Fruit fly (Drosophila melanogaster) whole organism, embryonic: ENCODE results near the gene PolG2.
A peak's percentile ranks its signal among the peaks of the same experiment; 100 is the strongest.

Experiments
- Ada2b ChIP-seq: fragments of 200-800 bp; sonication (Bioruptor generic); IDR thresholded peaks from 2 replicates; pipeline ENCODE4 v1.3.6; 2022; ENCODE audit warnings: missing biosample characterization, missing genetic modification characterization
- CG10979 ChIP-seq: fragments of 200-800 bp; sonication (Bioruptor generic); optimal IDR thresholded peaks from 2 replicates; lab custom pipeline; 2018; ENCODE audit warnings: missing biosample characterization, mild to moderate bottlenecking, missing genetic modification characterization, moderate library complexity
- CG11398 ChIP-seq: fragments of 200-800 bp; sonication (Bioruptor generic); optimal IDR thresholded peaks from 2 replicates; lab custom pipeline; 2016; ENCODE audit warnings: missing biosample characterization, missing genetic modification characterization
- CG11504 ChIP-seq: fragments of 200-800 bp; sonication (Bioruptor generic); optimal IDR thresholded peaks from 3 replicates; lab custom pipeline; 2019; ENCODE audit warnings: missing biosample characterization, mild to moderate bottlenecking, missing genetic modification characterization, moderate library complexity
- CG12391 ChIP-seq: fragments of 200-800 bp; sonication (Bioruptor generic); optimal IDR thresholded peaks from 3 replicates; lab custom pipeline; 2018; ENCODE audit warnings: missing biosample characterization, mild to moderate bottlenecking, missing genetic modification characterization, moderate library complexity
- CG14860 ChIP-seq: fragments of 200-800 bp; sonication (Bioruptor generic); IDR thresholded peaks from 3 replicates; pipeline ENCODE4 v1.3.6; 2022; ENCODE audit warnings: missing biosample characterization, missing genetic modification characterization; ENCODE audit not compliant: partially characterized antibody
- CG15073 ChIP-seq: fragments of 200-800 bp; sonication (Bioruptor generic); optimal IDR thresholded peaks from 2 replicates; lab custom pipeline; 2016; ENCODE audit warnings: missing biosample characterization, missing genetic modification characterization
- CG17186 ChIP-seq: fragments of 200-800 bp; sonication (Bioruptor generic); optimal IDR thresholded peaks from 3 replicates; lab custom pipeline; 2017; ENCODE audit warnings: missing biosample characterization, missing genetic modification reagents, missing genetic modification characterization
- CG1832 ChIP-seq: fragments of 200-800 bp; sonication (Bioruptor generic); optimal IDR thresholded peaks from 2 replicates; lab custom pipeline; 2017; ENCODE audit warnings: missing biosample characterization, mild to moderate bottlenecking, missing genetic modification characterization, inconsistent platforms
- CG2129 ChIP-seq: fragments of 200-800 bp; sonication (Bioruptor generic); IDR thresholded peaks from 2 replicates; pipeline ENCODE4 v1.3.6; 2022; ENCODE audit warnings: missing biosample characterization, missing genetic modification characterization; ENCODE audit not compliant: partially characterized antibody
- CG3065 ChIP-seq: fragments of 200-800 bp; sonication (Bioruptor generic); optimal IDR thresholded peaks from 2 replicates; lab custom pipeline; 2016; ENCODE audit warnings: missing biosample characterization, missing genetic modification characterization
- CG31388 ChIP-seq: fragments of 200-800 bp; sonication (Bioruptor generic); optimal IDR thresholded peaks from 2 replicates; lab custom pipeline; 2016; ENCODE audit warnings: missing biosample characterization, missing genetic modification characterization
- CG32772 ChIP-seq: fragments of 200-800 bp; sonication (Bioruptor generic); IDR thresholded peaks from 2 replicates; pipeline ENCODE4 v1.3.6; 2022; ENCODE audit warnings: missing biosample characterization, missing genetic modification characterization
- CG34376 ChIP-seq: fragments of 200-800 bp; sonication (Bioruptor generic); optimal IDR thresholded peaks from 2 replicates; lab custom pipeline; 2018; ENCODE audit warnings: missing biosample characterization, mild to moderate bottlenecking, missing genetic modification characterization
- CG4854 ChIP-seq: fragments of 200-800 bp; sonication (Bioruptor generic); optimal IDR thresholded peaks from 2 replicates; lab custom pipeline; 2016; ENCODE audit warnings: missing biosample characterization, missing genetic modification characterization, inconsistent platforms
- CG7745 ChIP-seq: fragments of 200-800 bp; sonication (Bioruptor generic); optimal IDR thresholded peaks from 2 replicates; lab custom pipeline; 2018; ENCODE audit warnings: missing biosample characterization, mild to moderate bottlenecking, missing genetic modification characterization, moderate library complexity
- CG8924 ChIP-seq: fragments of 200-800 bp; optimal IDR thresholded peaks from 3 replicates; lab custom pipeline; 2019; ENCODE audit warnings: missing biosample characterization, mild to moderate bottlenecking, missing genetic modification characterization, moderate library complexity
- CTCF ChIP-seq: fragments of 200-800 bp; sonication (Bioruptor generic); optimal IDR thresholded peaks from 2 replicates; lab custom pipeline; 2017; ENCODE audit warnings: missing biosample characterization, mild to moderate bottlenecking, missing genetic modification characterization, moderate library complexity
- Dek ChIP-seq: fragments of 200-800 bp; sonication (Bioruptor generic); optimal IDR thresholded peaks from 3 replicates; lab custom pipeline; 2019; ENCODE audit warnings: missing biosample characterization, mild to moderate bottlenecking, missing genetic modification characterization, moderate library complexity
- Dfd ChIP-seq, 2 experiments: fragments of >200 bp; optimal IDR thresholded peaks; 2 replicates each; lab custom pipeline; 2017; ENCODE audit warnings: missing biosample characterization in 2 of 2, missing genetic modification characterization in 2 of 2
- Doc3 ChIP-seq: fragments of 200-800 bp; sonication (Bioruptor generic); IDR thresholded peaks from 3 replicates; pipeline ENCODE4 v1.3.6; 2022; ENCODE audit warnings: missing biosample characterization, missing genetic modification characterization; ENCODE audit not compliant: partially characterized antibody
- HLH3B ChIP-seq: fragments of 200-800 bp; sonication (Bioruptor generic); IDR thresholded peaks from 2 replicates; pipeline ENCODE4 v1.3.6; 2022; ENCODE audit warnings: missing biosample characterization, missing genetic modification characterization
- HLH54F ChIP-seq: fragments of 200-800 bp; sonication (Bioruptor generic); optimal IDR thresholded peaks from 3 replicates; lab custom pipeline; 2016; ENCODE audit warnings: missing biosample characterization, missing genetic modification characterization
- Hmx ChIP-seq: fragments of 200-800 bp; sonication (Bioruptor generic); optimal IDR thresholded peaks from 2 replicates; lab custom pipeline; 2016; ENCODE audit warnings: missing biosample characterization, missing genetic modification characterization
- NFAT ChIP-seq: fragments of 200-800 bp; sonication (Bioruptor generic); IDR thresholded peaks from 2 replicates; pipeline ENCODE4 v1.3.6; 2022; ENCODE audit warnings: missing biosample characterization, missing genetic modification characterization
- Six4 ChIP-seq: fragments of 200-800 bp; sonication (Bioruptor generic); optimal IDR thresholded peaks from 2 replicates; lab custom pipeline; 2016; ENCODE audit warnings: missing biosample characterization, missing genetic modification characterization
- TFAM ChIP-seq: fragments of 200-800 bp; sonication (Bioruptor generic); optimal IDR thresholded peaks from 2 replicates; lab custom pipeline; 2017; ENCODE audit warnings: missing biosample characterization, missing genetic modification characterization, inconsistent platforms
- Taf1 ChIP-seq: fragments of 200-800 bp; sonication (Bioruptor generic); IDR thresholded peaks from 2 replicates; pipeline ENCODE4 v1.3.6; 2022; ENCODE audit warnings: missing biosample characterization, missing genetic modification characterization
- aop ChIP-seq: fragments of 200-800 bp; sonication (Bioruptor generic); IDR thresholded peaks from 2 replicates; pipeline ENCODE4 v1.3.6; 2022; ENCODE audit warnings: missing biosample characterization, missing genetic modification characterization
- ase ChIP-seq: fragments of 200-800 bp; sonication (Bioruptor generic); IDR thresholded peaks from 3 replicates; pipeline ENCODE4 v1.3.6; 2022; ENCODE audit warnings: missing biosample characterization, missing genetic modification characterization
- chn ChIP-seq: fragments of 200-800 bp; sonication (Bioruptor generic); optimal IDR thresholded peaks from 2 replicates; lab custom pipeline; 2016; ENCODE audit warnings: missing biosample characterization, missing genetic modification characterization
- crol ChIP-seq: fragments of 200-800 bp; sonication (Bioruptor generic); IDR thresholded peaks from 2 replicates; pipeline ENCODE4 v1.3.6; 2022; ENCODE audit warnings: missing biosample characterization, missing genetic modification characterization
- ems ChIP-seq: fragments of 200-800 bp; sonication (Bioruptor generic); optimal IDR thresholded peaks from 3 replicates; lab custom pipeline; 2016; ENCODE audit warnings: missing biosample characterization, missing genetic modification characterization
- ewg ChIP-seq: fragments of 200-800 bp; sonication (Bioruptor generic); optimal IDR thresholded peaks from 3 replicates; lab custom pipeline; 2017; ENCODE audit warnings: mild to moderate bottlenecking, missing biosample characterization, missing genetic modification reagents, missing genetic modification characterization
- exex ChIP-seq: fragments of 200-800 bp; sonication (Bioruptor generic); optimal IDR thresholded peaks from 4 replicates; lab custom pipeline; 2018; ENCODE audit warnings: missing biosample characterization, mild to moderate bottlenecking, missing genetic modification characterization, moderate library complexity
- fd102C ChIP-seq: fragments of 200-800 bp; sonication (Bioruptor generic); optimal IDR thresholded peaks from 2 replicates; lab custom pipeline; 2018; ENCODE audit warnings: missing biosample characterization, mild to moderate bottlenecking, missing genetic modification characterization, moderate library complexity
- fd3F ChIP-seq: fragments of 200-800 bp; sonication (Bioruptor generic); optimal IDR thresholded peaks from 2 replicates; lab custom pipeline; 2018; ENCODE audit warnings: missing biosample characterization, mild to moderate bottlenecking, missing genetic modification characterization, moderate library complexity
- fd64A ChIP-seq: fragments of 200-800 bp; sonication (Bioruptor generic); optimal IDR thresholded peaks from 3 replicates; lab custom pipeline; 2018; ENCODE audit warnings: missing biosample characterization, mild to moderate bottlenecking, missing genetic modification characterization
- grn ChIP-seq: fragments of 200-800 bp; sonication (Bioruptor generic); optimal IDR thresholded peaks from 3 replicates; lab custom pipeline; 2017; ENCODE audit warnings: missing biosample characterization, missing genetic modification characterization
- her ChIP-seq: fragments of 200-800 bp; sonication (Bioruptor generic); optimal IDR thresholded peaks from 2 replicates; lab custom pipeline; 2016; ENCODE audit warnings: missing biosample characterization, missing genetic modification characterization
- kah ChIP-seq: fragments of 200-800 bp; sonication (Bioruptor generic); optimal IDR thresholded peaks from 2 replicates; lab custom pipeline; 2018; ENCODE audit warnings: missing biosample characterization, mild to moderate bottlenecking, missing genetic modification characterization
- lmd ChIP-seq: fragments of 200-800 bp; sonication (Bioruptor generic); IDR thresholded peaks from 2 replicates; pipeline ENCODE4 v1.3.6; 2022; ENCODE audit warnings: missing biosample characterization, missing genetic modification characterization
- nerfin-1 ChIP-seq: fragments of 200-800 bp; sonication (Bioruptor generic); optimal IDR thresholded peaks from 3 replicates; lab custom pipeline; 2019; ENCODE audit warnings: missing biosample characterization, mild to moderate bottlenecking, missing genetic modification characterization, moderate library complexity
- pnt ChIP-seq: fragments of 200-800 bp; sonication (Bioruptor generic); optimal IDR thresholded peaks from 3 replicates; lab custom pipeline; 2016; ENCODE audit warnings: missing biosample characterization, missing genetic modification characterization
- prd ChIP-seq, 3 experiments: fragments of >200 bp in 2 of 3; fragments of 200-800 bp in 1 of 3; sonication (Bioruptor generic) in 1 of 3; optimal IDR thresholded peaks in 2 of 3; IDR thresholded peaks in 1 of 3; 2 replicates in 2 of 3; 3 replicates in 1 of 3; pipeline versions ENCODE4 v1.3.6 to Lab custom; 2017 to 2022; ENCODE audit warnings: missing biosample characterization in 1 of 3, missing genetic modification characterization in 1 of 3
- pzg ChIP-seq: fragments of 200-800 bp; sonication (Bioruptor generic); optimal IDR thresholded peaks from 3 replicates; lab custom pipeline; 2018; ENCODE audit warnings: missing biosample characterization, mild to moderate bottlenecking, missing genetic modification characterization, moderate library complexity
- rib ChIP-seq: fragments of 200-800 bp; sonication (Bioruptor generic); IDR thresholded peaks from 2 replicates; pipeline ENCODE4 v1.3.6; 2022; ENCODE audit warnings: missing biosample characterization, missing genetic modification characterization
- slp2 ChIP-seq: fragments of 200-800 bp; sonication (Bioruptor generic); optimal IDR thresholded peaks from 2 replicates; lab custom pipeline; 2016; ENCODE audit warnings: missing biosample characterization, missing genetic modification characterization
- sug ChIP-seq: fragments of 200-800 bp; optimal IDR thresholded peaks from 2 replicates; lab custom pipeline; 2019; ENCODE audit warnings: missing biosample characterization, mild to moderate bottlenecking, missing genetic modification characterization, moderate library complexity
- tap ChIP-seq: fragments of 200-800 bp; optimal IDR thresholded peaks from 3 replicates; lab custom pipeline; 2019; ENCODE audit warnings: missing biosample characterization, mild to moderate bottlenecking, missing genetic modification characterization, moderate library complexity
- tin ChIP-seq: fragments of 200-800 bp; sonication (Bioruptor generic); optimal IDR thresholded peaks from 3 replicates; lab custom pipeline; 2016; ENCODE audit warnings: missing biosample characterization, missing genetic modification characterization
- toy ChIP-seq: fragments of 200-800 bp; sonication (Bioruptor generic); IDR thresholded peaks from 2 replicates; pipeline ENCODE4 v1.3.6; 2022; ENCODE audit warnings: missing biosample characterization, missing genetic modification characterization
- z ChIP-seq: fragments of 200-800 bp; sonication (Bioruptor generic); IDR thresholded peaks from 3 replicates; pipeline ENCODE4 v1.3.6; 2022; ENCODE audit warnings: missing biosample characterization, missing genetic modification characterization
- zfh1 ChIP-seq: fragments of 200-800 bp; sonication (Bioruptor generic); IDR thresholded peaks from 3 replicates; pipeline ENCODE4 v1.3.6; 2022; ENCODE audit warnings: missing biosample characterization, missing genetic modification characterization

Gene PolG2

DNA sequence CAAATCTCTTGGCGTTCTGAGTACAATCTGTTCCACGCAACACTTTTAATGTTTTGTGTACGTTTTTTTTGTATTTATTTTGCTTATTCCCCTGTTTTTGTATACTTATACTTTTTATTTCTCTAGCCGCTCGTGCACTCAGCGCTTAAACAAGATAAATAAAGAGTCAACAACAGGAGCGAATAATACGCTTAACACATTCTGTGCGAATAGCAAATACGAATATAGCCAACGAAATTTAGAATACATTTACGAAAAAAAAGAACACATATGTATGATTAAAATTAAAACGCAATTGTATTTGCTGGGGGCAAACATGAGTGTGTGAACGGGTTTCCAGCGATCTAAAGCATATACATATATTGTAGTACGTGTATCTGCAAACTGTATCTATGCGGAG lies 49.0 kb upstream of the PolG2 start (continued):
- TF ChIP-seq Doc3 (GFP tag; lab: Robert Waterston, UW) (no peak), slp2 (GFP tag; lab: Kevin White, UChicago) (no peak), crol (no peak), tap (tag; lab: Kevin White, UChicago) (no peak), ase (GFP tag; lab: Robert Waterston, UW) (no peak), pzg (GFP tag; lab: Kevin White, UChicago) (no peak), CG14860 (GFP tag; lab: Robert Waterston, UW) (no peak), lmd (GFP tag; lab: Robert Waterston, UW) (no peak), Dfd (GFP tag; optimal IDR thresholded peaks at IDR 0.05; lab: Kevin White, UChicago) (no peak), NFAT (no peak), HLH3B (GFP tag; lab: Robert Waterston, UW) (no peak), tin (GFP tag; lab: Kevin White, UChicago) (no peak), CG8924 (tag; lab: Kevin White, UChicago) (no peak), CG17186 (GFP tag; lab: Kevin White, UChicago) (no peak), CG2129 (no peak), HLH54F (GFP tag; lab: Kevin White, UChicago) (peak; percentile 24), nerfin-1 (no peak), ems (GFP tag; lab: Kevin White, UChicago) (no peak), Hmx (no peak), Taf1 (GFP tag; lab: Robert Waterston, UW) (no peak), zfh1 (GFP tag; lab: Robert Waterston, UW) (no peak), CG3065 (GFP tag; lab: Kevin White, UChicago) (no peak), CG32772 (GFP tag; lab: Robert Waterston, UW) (no peak), z (GFP tag; lab: Robert Waterston, UW) (no peak), CG11504 (tag; lab: Kevin White, UChicago) (no peak), pnt (no peak), aop (no peak), CG1832 (GFP tag; lab: Kevin White, UChicago) (no peak), fd3F (peak; percentile 52), her (GFP tag; lab: Kevin White, UChicago) (peak; percentile 59), TFAM (GFP tag; lab: Kevin White, UChicago) (no peak), CG10979 (tag; lab: Kevin White, UChicago) (no peak), Dek (tag; lab: Kevin White, UChicago) (peak; percentile 28), CG11398 (GFP tag; lab: Kevin White, UChicago) (no peak), fd102C (no peak), rib (no peak; the same call in 1 of the 2 replicates), prd (optimal IDR thresholded peaks at IDR 0.05; lab: Kevin White, UChicago) (no peak), prd (GFP tag; IDR thresholded peaks at IDR 0.05; lab: Robert Waterston, UW) (no peak), CG7745 (tag; lab: Kevin White, UChicago) (no peak)

DNA sequence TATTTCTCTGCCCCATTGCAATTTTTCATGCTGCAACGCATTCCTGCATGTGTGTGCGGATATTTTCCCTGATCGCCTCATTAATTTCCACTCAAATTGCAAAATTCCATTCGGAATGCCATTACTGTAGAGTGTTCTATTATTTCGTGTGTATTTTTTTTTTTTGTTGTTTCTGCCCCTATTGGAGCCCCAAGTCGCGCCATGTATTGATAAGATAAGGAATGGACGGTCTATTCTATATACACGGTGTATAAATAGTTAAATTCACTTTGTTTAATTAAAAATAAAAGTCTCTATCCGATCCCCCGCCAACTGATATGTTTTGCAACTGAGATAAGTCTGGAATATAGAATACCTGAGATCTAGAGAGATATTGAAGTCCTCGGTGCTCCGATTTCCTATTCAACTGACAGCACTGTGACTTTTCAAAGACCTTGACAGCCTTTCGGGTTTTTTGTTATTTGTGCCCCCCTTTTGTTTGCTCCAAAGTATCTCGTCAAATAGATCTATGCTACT lies 48.5 kb upstream of the PolG2 start:
- TF ChIP-seq fd64A (GFP tag; lab: Kevin White, UChicago) (no peak), chn (GFP tag; lab: Kevin White, UChicago) (no peak), toy (no peak), CG15073 (GFP tag; lab: Kevin White, UChicago) (peak; percentile 41), grn (GFP tag; lab: Kevin White, UChicago) (peak; percentile 76), Six4 (no peak), CTCF (GFP tag; lab: Kevin White, UChicago) (no peak), exex (tag; lab: Kevin White, UChicago) (peak; percentile 34), ewg (no peak), CG12391 (tag; lab: Kevin White, UChicago) (no peak), CG34376 (peak; percentile 17), Ada2b (GFP tag; lab: Robert Waterston, UW) (no peak), CG31388 (GFP tag; lab: Kevin White, UChicago) (no peak), kah (no peak), CG4854 (GFP tag; lab: Kevin White, UChicago) (no peak), sug (tag; lab: Kevin White, UChicago) (peak; percentile 88)
